Worm (Caenorhabditis elegans): ENCODE data around the gene C56E6.7.

The C56E6.7 gene

ce11 chrII:6516276-6516675, at the start of gene C56E6.7:
TSS of gene C56E6.7 (plus strand) at chrII:6516576.
- TF ChIP-seq daf-19 (GFP tag; conservative IDR thresholded peaks at IDR 0.05) (no peak), Y75B8A.6 (GFP tag; IDR thresholded peaks at IDR 0.05) (no peak), aly-2 (tag; optimal IDR thresholded peaks at IDR 0.05) (no peak), T20F7.1 (GFP tag; optimal IDR thresholded peaks at IDR 0.05) (no peak), nhr-28 (tag; optimal IDR thresholded peaks at IDR 0.05) (no peak), ZK546.5 (tag; optimal IDR thresholded peaks at IDR 0.05) (no peak), nhr-76 (tag; optimal IDR thresholded peaks at IDR 0.05) (no peak), daf-12 (tag; optimal IDR thresholded peaks at IDR 0.05) (no peak), ceh-32 (tag; optimal IDR thresholded peaks at IDR 0.05; ENCODE audit: poor library complexity) (no peak), set-16 (GFP tag; IDR thresholded peaks at IDR 0.05) (no peak), unc-62 (GFP tag; optimal IDR thresholded peaks at IDR 0.05 in 1 of 2) (no peak), unc-62 (tag; optimal IDR thresholded peaks at IDR 0.05) (no peak), T26A8.4 (GFP tag; IDR thresholded peaks at IDR 0.05) (no peak), nhr-6 (tag; optimal IDR thresholded peaks at IDR 0.05) (no peak), nhr-237 (tag; optimal IDR thresholded peaks at IDR 0.05) (no peak), D1046.2 (GFP tag; IDR thresholded peaks at IDR 0.05) (no peak), F44E2.7 (GFP tag; IDR thresholded peaks at IDR 0.05) (no peak)

DNA sequence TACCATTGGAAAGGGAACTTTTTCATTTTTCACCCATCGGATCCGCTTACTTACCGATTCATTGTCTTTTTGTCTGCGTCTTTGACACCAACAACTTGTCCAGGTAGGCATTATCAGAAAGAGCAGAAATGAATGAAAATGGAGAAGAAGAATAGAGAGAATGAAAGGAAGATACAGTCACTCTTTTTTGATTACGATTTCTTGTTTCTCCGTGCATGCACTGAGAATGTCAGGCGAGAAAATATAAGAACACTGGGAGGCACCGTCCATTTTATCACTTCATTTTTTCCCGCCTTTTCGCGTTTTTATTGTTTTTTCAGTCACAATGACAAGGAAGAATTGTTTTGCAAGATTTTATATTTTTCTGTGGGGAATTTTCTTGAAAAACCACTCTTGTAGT, 47.0 kb upstream of the C56E6.7 start:
- peak; percentile 39 for TF ChIP-seq pqm-1 (tag; optimal IDR thresholded peaks at IDR 0.05)
- TF ChIP-seq ceh-32 (tag; optimal IDR thresholded peaks at IDR 0.05; ENCODE audit: poor library complexity), result no peak
- no peak for TF ChIP-seq dpl-1 (GFP tag; optimal IDR thresholded peaks at IDR 0.05)
- TF ChIP-seq skn-1 (tag; optimal IDR thresholded peaks at IDR 0.05), result no peak
- peak; percentile 34 for TF ChIP-seq nhr-28 (tag; optimal IDR thresholded peaks at IDR 0.05)
- TF ChIP-seq aha-1 (tag), result peak; percentile 82
- TF ChIP-seq mxl-2 (GFP tag; conservative IDR thresholded peaks at IDR 0.05), result no peak
- no peak for TF ChIP-seq snpc-1.2 (GFP tag; IDR thresholded peaks at IDR 0.05)
- no peak for TF ChIP-seq lim-7 (GFP tag; IDR thresholded peaks at IDR 0.05)

DNA sequence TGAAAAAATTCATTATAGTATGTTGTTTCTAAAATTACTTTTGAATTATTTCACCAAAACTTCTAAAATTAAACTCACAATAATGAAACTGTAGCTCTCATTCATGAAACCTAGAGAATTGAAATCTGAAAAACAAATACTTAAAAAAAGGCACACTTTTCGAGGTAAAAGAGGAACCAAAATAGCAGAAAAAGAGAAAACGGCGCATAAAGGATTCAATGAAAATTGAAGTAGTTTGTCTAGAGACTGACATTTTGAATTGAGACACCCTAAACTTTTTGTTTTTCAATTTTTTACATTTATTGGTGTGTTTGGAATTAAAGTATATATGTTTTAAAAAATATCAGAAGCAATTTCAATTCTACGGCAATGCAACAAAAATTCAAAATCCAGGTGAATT, 45.4 kb upstream of the C56E6.7 start, which contains the start of gene dgk-5:
Gene dgk-5, minus strand, starts transcription at position 101 of the 400 bp plus-strand sequence.
- no peak for TF ChIP-seq Y75B8A.6 (GFP tag; IDR thresholded peaks at IDR 0.05)
- no peak for TF ChIP-seq lin-1 (GFP tag; IDR thresholded peaks at IDR 0.05)

- TF ChIP-seq lsy-2 (tag; optimal IDR thresholded peaks at IDR 0.05) (no peak), unc-62 (GFP tag; optimal IDR thresholded peaks at IDR 0.05 in 1 of 2) (peak in 1 of 2 experiments; percentile 91), unc-62 (tag; optimal IDR thresholded peaks at IDR 0.05) (no peak)
Measured at ce11 chrII:6475180-6475737, 41.1 kb upstream of the C56E6.7 start, which contains the start of gene T28D9.16. TSS of gene T28D9.16 (plus strand) at chrII:6475687.

DNA sequence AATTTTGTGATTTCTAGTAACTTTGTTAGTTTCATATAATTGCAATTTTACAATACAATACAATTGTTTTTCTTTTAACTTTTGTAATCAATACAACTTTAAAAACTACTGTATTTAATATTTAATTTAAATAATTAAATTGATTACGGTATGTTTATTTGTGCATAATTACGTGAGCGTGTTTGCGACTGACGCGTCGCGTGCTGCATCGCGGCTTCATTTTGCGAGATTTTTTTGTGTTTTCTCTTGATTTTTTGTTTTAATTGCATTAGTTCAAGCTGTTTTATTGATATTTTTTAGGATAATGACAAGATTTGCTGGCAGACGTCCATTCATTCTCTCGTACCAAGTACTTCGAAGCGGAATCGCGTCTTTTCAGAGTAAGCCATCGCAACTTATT, 39.7 kb upstream of the C56E6.7 start, which contains the start of gene T28D9.4:
Gene T28D9.4, plus strand, starts transcription at position 301 of the 400 bp plus-strand sequence.
- TF ChIP-seq dmd-6 (GFP tag; IDR thresholded peaks at IDR 0.05) (no peak), madf-9 (GFP tag; conservative IDR thresholded peaks at IDR 0.05) (no peak), hlh-30 (tag; optimal IDR thresholded peaks at IDR 0.05; ENCODE audit: insufficient read depth) (no peak), nhr-42 (GFP tag; IDR thresholded peaks at IDR 0.05) (no peak), lin-29 (GFP tag; IDR thresholded peaks at IDR 0.05) (no peak)

ce11 chrII:6482102-6482501, 34.3 kb upstream of the C56E6.7 start, which contains the start of gene del-10:
TSS of gene del-10 (minus strand) at chrII:6482125.
- TF ChIP-seq aha-1 (tag), result no peak
- TF ChIP-seq lin-38 (GFP tag; IDR thresholded peaks at IDR 0.05), result no peak
- no peak for TF ChIP-seq hlh-11 (tag; optimal IDR thresholded peaks at IDR 0.05)
- no peak for TF ChIP-seq jun-1 (tag; optimal IDR thresholded peaks at IDR 0.05)
- TF ChIP-seq attf-4 (tag; optimal IDR thresholded peaks at IDR 0.05), result no peak
- TF ChIP-seq tag-97 (GFP tag; IDR thresholded peaks at IDR 0.05), result no peak
- TF ChIP-seq ceh-28 (tag; optimal IDR thresholded peaks at IDR 0.05), result no peak
- TF ChIP-seq rbr-2 (tag; optimal IDR thresholded peaks at IDR 0.05), result no peak
- no peak for TF ChIP-seq lin-29 (GFP tag; IDR thresholded peaks at IDR 0.05)
- no peak for TF ChIP-seq F49E8.2 (tag; optimal IDR thresholded peaks at IDR 0.05; ENCODE audit: borderline replicate concordance)
- no peak for TF ChIP-seq F10B5.3 (tag; optimal IDR thresholded peaks at IDR 0.05)
